Fruit fly (Drosophila melanogaster) S2 (cell line): ENCODE measurements around the gene AOX1.

ENCODE experiments used
- CG8478 ChIP-seq: fragments of >200 bp; optimal IDR thresholded peaks from 2 replicates; lab custom pipeline; 2018
- CTCF ChIP-seq, 2 experiments: fragments of >200 bp; optimal IDR thresholded peaks; 2 replicates each; lab custom pipeline; 2018

dm6 chr3R:15531373-15531772 lies 5.7 kb downstream of the AOX1 start, which contains the start of gene CG31296:
- TF ChIP-seq CG8478 (lab: Kevin White, UChicago) = no peak
- TF ChIP-seq CTCF (optimal IDR thresholded peaks at IDR 0.05; lab: Kevin White, UChicago) = no peak
